Fruit fly (Drosophila melanogaster) whole organism, wandering third instar larva: ENCODE measurements around the gene CG10184.

ENCODE experiments used
- Abd-B ChIP-seq: fragments of >200 bp; optimal IDR thresholded peaks from 2 replicates; lab custom pipeline; 2017; ENCODE audit warnings: missing biosample characterization, missing genetic modification characterization
- CG32264 ChIP-seq: fragments of 200-800 bp; sonication (Bioruptor generic); optimal IDR thresholded peaks from 2 replicates; lab custom pipeline; 2016; ENCODE audit warnings: missing biosample characterization, missing genetic modification characterization
- CG9705 ChIP-seq: fragments of 200-800 bp; sonication (Bioruptor generic); optimal IDR thresholded peaks from 2 replicates; lab custom pipeline; 2018; ENCODE audit warnings: missing biosample characterization, mild to moderate bottlenecking, missing genetic modification characterization
- CrebA ChIP-seq: fragments of 200-800 bp; sonication (Bioruptor generic); optimal IDR thresholded peaks from 2 replicates; lab custom pipeline; 2016; ENCODE audit warnings: missing biosample characterization, mild to moderate bottlenecking, missing genetic modification characterization, borderline replicate concordance
- Dfd ChIP-seq: fragments of >200 bp; optimal IDR thresholded peaks from 2 replicates; lab custom pipeline; 2017; ENCODE audit warnings: missing biosample characterization, missing genetic modification characterization
- Dif ChIP-seq: fragments of 200-275, 200-300 bp; sonication (Bioruptor generic); optimal IDR thresholded peaks from 2 replicates; lab custom pipeline; 2018; ENCODE audit warnings: missing biosample characterization, missing genetic modification characterization; ENCODE audit not compliant: partially characterized antibody
- GATAd ChIP-seq: sonication (Bioruptor generic); optimal IDR thresholded peaks from 2 replicates; lab custom pipeline; 2016; ENCODE audit warnings: missing biosample characterization, missing genetic modification characterization
- HLH106 ChIP-seq: fragments of 200-800 bp; optimal IDR thresholded peaks from 3 replicates; lab custom pipeline; 2019; ENCODE audit warnings: missing biosample characterization, mild to moderate bottlenecking, missing genetic modification characterization, moderate library complexity
- Hnf4 ChIP-seq: fragments of 200-800 bp; sonication (Bioruptor generic); optimal IDR thresholded peaks from 2 replicates; lab custom pipeline; 2016; ENCODE audit warnings: missing biosample characterization, mild to moderate bottlenecking, missing genetic modification characterization
- Hr78 ChIP-seq: fragments of >200 bp; optimal IDR thresholded peaks from 2 replicates; lab custom pipeline; 2017; ENCODE audit warnings: missing biosample characterization, missing genetic modification characterization
- Hr83 ChIP-seq: fragments of 200-300 bp; sonication (Bioruptor generic); optimal IDR thresholded peaks from 2 replicates; lab custom pipeline; 2016; ENCODE audit warnings: missing biosample characterization, mild to moderate bottlenecking, missing genetic modification characterization, moderate library complexity; ENCODE audit not compliant: poor library complexity, severe bottlenecking
- Jra ChIP-seq: sonication (Bioruptor generic); optimal IDR thresholded peaks from 2 replicates; lab custom pipeline; 2016; ENCODE audit warnings: missing biosample characterization, missing genetic modification characterization
- Mio ChIP-seq: sonication (Bioruptor generic); optimal IDR thresholded peaks from 2 replicates; lab custom pipeline; 2016; ENCODE audit warnings: missing biosample characterization, missing genetic modification characterization
- Myc ChIP-seq: fragments of >200 bp; optimal IDR thresholded peaks from 2 replicates; lab custom pipeline; 2017
- N ChIP-seq: fragments of >200 bp; optimal IDR thresholded peaks from 2 replicates; lab custom pipeline; 2018; ENCODE audit warnings: missing biosample characterization, missing external identifiers, missing genetic modification characterization
- OdsH ChIP-seq: fragments of 200-800 bp; sonication (Bioruptor generic); optimal IDR thresholded peaks from 2 replicates; lab custom pipeline; 2016; ENCODE audit warnings: missing biosample characterization, mild to moderate bottlenecking, missing genetic modification characterization
- Rel ChIP-seq, 2 experiments: fragments of 200-800 bp; sonication (Bioruptor generic) in 1 of 2; optimal IDR thresholded peaks; 2 replicates in 1 of 2; 3 replicates in 1 of 2; lab custom pipeline; 2016 to 2019; ENCODE audit warnings: mild to moderate bottlenecking in 2 of 2, missing biosample characterization in 2 of 2, missing genetic modification characterization in 2 of 2, moderate library complexity in 1 of 2
- Sp1 ChIP-seq: fragments of 200-800 bp; sonication (Bioruptor generic); optimal IDR thresholded peaks from 3 replicates; lab custom pipeline; 2019; ENCODE audit warnings: missing biosample characterization, mild to moderate bottlenecking, missing genetic modification characterization, moderate library complexity
- Vsx2 ChIP-seq: fragments of 200-300, 225-300 bp; sonication (Bioruptor generic); optimal IDR thresholded peaks from 2 replicates; lab custom pipeline; 2018; ENCODE audit warnings: missing biosample characterization, missing genetic modification characterization; ENCODE audit not compliant: partially characterized antibody
- br ChIP-seq: fragments of 200-800 bp; sonication (Bioruptor generic); optimal IDR thresholded peaks from 2 replicates; lab custom pipeline; 2016; ENCODE audit warnings: missing biosample characterization, missing genetic modification characterization
- brk ChIP-seq: fragments of 200-800 bp; sonication (Bioruptor generic); optimal IDR thresholded peaks from 2 replicates; lab custom pipeline; 2016; ENCODE audit warnings: missing biosample characterization, mild to moderate bottlenecking, missing genetic modification characterization
- dl ChIP-seq, 2 experiments: fragments of 175-275, 200-275 bp in 1 of 2; fragments of 200-275 bp in 1 of 2; sonication (Bioruptor generic); optimal IDR thresholded peaks; lab custom pipeline; 2018; ENCODE audit warnings: mild to moderate bottlenecking in 2 of 2, missing biosample characterization in 2 of 2, missing genetic modification characterization in 2 of 2, moderate library complexity in 2 of 2; ENCODE audit not compliant: partially characterized antibody in 2 of 2, insufficient read depth in 1 of 2
- dmrt93B ChIP-seq: fragments of 200-800 bp; sonication (Bioruptor generic); optimal IDR thresholded peaks from 2 replicates; lab custom pipeline; 2018; ENCODE audit warnings: missing biosample characterization, mild to moderate bottlenecking, missing genetic modification characterization
- dsf ChIP-seq: sonication (Bioruptor generic); optimal IDR thresholded peaks from 2 replicates; lab custom pipeline; 2016; ENCODE audit warnings: missing biosample characterization, missing genetic modification characterization, borderline replicate concordance
- ey ChIP-seq: fragments of 200-800 bp; sonication (Bioruptor generic); optimal IDR thresholded peaks from 2 replicates; lab custom pipeline; 2016; ENCODE audit warnings: missing biosample characterization, missing genetic modification characterization
- foxo ChIP-seq, 2 experiments: fragments of 200-800 bp; sonication (Bioruptor generic); optimal IDR thresholded peaks; 2 replicates in 1 of 2; 3 replicates in 1 of 2; lab custom pipeline; 2016 to 2017; ENCODE audit warnings: missing biosample characterization in 2 of 2, missing genetic modification characterization in 2 of 2
- fru ChIP-seq: fragments of 200-800 bp; sonication (Bioruptor generic); optimal IDR thresholded peaks from 3 replicates; lab custom pipeline; 2016; ENCODE audit warnings: missing biosample characterization, mild to moderate bottlenecking, missing genetic modification characterization
- h ChIP-seq: fragments of 200-800 bp; sonication (Bioruptor generic); optimal IDR thresholded peaks from 3 replicates; lab custom pipeline; 2016; ENCODE audit warnings: missing biosample characterization, mild to moderate bottlenecking, missing genetic modification characterization
- jim ChIP-seq: fragments of 175-275, 200-325 bp; sonication (Bioruptor generic); optimal IDR thresholded peaks from 2 replicates; lab custom pipeline; 2016; ENCODE audit warnings: missing biosample characterization, mild to moderate bottlenecking, missing genetic modification characterization
- lola ChIP-seq: fragments of >200 bp; optimal IDR thresholded peaks from 2 replicates; lab custom pipeline; 2017; ENCODE audit warnings: missing biosample characterization, missing genetic modification characterization
- pan ChIP-seq: fragments of >200 bp; optimal IDR thresholded peaks from 2 replicates; lab custom pipeline; 2017
- psq ChIP-seq: fragments of 200-800 bp; sonication (Bioruptor generic); optimal IDR thresholded peaks from 3 replicates; lab custom pipeline; 2017; ENCODE audit warnings: missing biosample characterization, mild to moderate bottlenecking, missing genetic modification characterization, moderate library complexity
- rgr ChIP-seq: fragments of 200-800 bp; sonication (Bioruptor generic); optimal IDR thresholded peaks from 3 replicates; lab custom pipeline; 2016; ENCODE audit warnings: missing biosample characterization, mild to moderate bottlenecking, missing genetic modification characterization
- sage ChIP-seq: fragments of 200-800 bp; sonication (Bioruptor generic); optimal IDR thresholded peaks from 2 replicates; lab custom pipeline; 2016; ENCODE audit warnings: missing biosample characterization, mild to moderate bottlenecking, missing genetic modification characterization
- sv ChIP-seq: fragments of 200-800 bp; sonication (Bioruptor generic); optimal IDR thresholded peaks from 3 replicates; lab custom pipeline; 2016; ENCODE audit warnings: missing biosample characterization, missing genetic modification characterization
- tai ChIP-seq: sonication (Bioruptor generic); optimal IDR thresholded peaks from 2 replicates; lab custom pipeline; 2016; ENCODE audit warnings: missing biosample characterization, missing genetic modification characterization
- usp ChIP-seq: fragments of >200 bp; optimal IDR thresholded peaks from 2 replicates; lab custom pipeline; 2017; ENCODE audit warnings: missing biosample characterization, missing genetic modification characterization
- woc ChIP-seq: sonication (Bioruptor generic); optimal IDR thresholded peaks from 2 replicates; lab custom pipeline; 2016; ENCODE audit warnings: missing biosample characterization, mild to moderate bottlenecking, missing genetic modification characterization

Gene CG10184

dm6 chr3R:23601346-23601817 lies 3.9 kb downstream of the CG10184 start:
- TF ChIP-seq brk (no peak), sv (GFP tag; lab: Kevin White, UChicago) (no peak), CG32264 (no peak), Sp1 (GFP tag; lab: Kevin White, UChicago) (no peak), GATAd (GFP tag; lab: Kevin White, UChicago) (no peak), ey (GFP tag; lab: Kevin White, UChicago) (no peak), OdsH (GFP tag; lab: Kevin White, UChicago) (no peak), rgr (GFP tag; lab: Kevin White, UChicago) (no peak), Myc (lab: Kevin White, UChicago) (peak; percentile 81), Vsx2 (GFP tag; lab: Kevin White, UChicago) (no peak), foxo (GFP tag; optimal IDR thresholded peaks at IDR 0.05; lab: Kevin White, UChicago) (no peak), Jra (GFP tag; lab: Kevin White, UChicago) (no peak), Abd-B (GFP tag; lab: Kevin White, UChicago) (no peak), pan (lab: Kevin White, UChicago) (no peak), Rel (GFP tag; optimal IDR thresholded peaks at IDR 0.05; lab: Kevin White, UChicago) (no peak), Rel (tag; optimal IDR thresholded peaks at IDR 0.05; lab: Kevin White, UChicago) (no peak), HLH106 (tag; lab: Kevin White, UChicago) (no peak), CG9705 (GFP tag; lab: Kevin White, UChicago) (no peak), tai (GFP tag; lab: Kevin White, UChicago) (no peak), dl (GFP tag; optimal IDR thresholded peaks at IDR 0.05; lab: Kevin White, UChicago; ENCODE audit: insufficient read depth in 1 of 2, partially characterized antibody in 2 of 2) (no peak), Hr78 (GFP tag; lab: Kevin White, UChicago) (no peak), sage (GFP tag; lab: Kevin White, UChicago) (no peak), jim (no peak), woc (no peak), Hnf4 (GFP tag; lab: Kevin White, UChicago) (no peak), CrebA (GFP tag; lab: Kevin White, UChicago) (peak; percentile 21), N (GFP tag; lab: Kevin White, UChicago) (peak; percentile 33), dmrt93B (GFP tag; lab: Kevin White, UChicago) (no peak), h (GFP tag; lab: Kevin White, UChicago) (peak; percentile 55), usp (GFP tag; lab: Kevin White, UChicago) (no peak), psq (no peak), br (GFP tag; lab: Kevin White, UChicago) (no peak), Mio (GFP tag; lab: Kevin White, UChicago) (no peak), lola (GFP tag; lab: Kevin White, UChicago) (no peak), dsf (no peak), fru (no peak), Dfd (no peak), Dif (GFP tag; lab: Kevin White, UChicago) (peak; percentile 30)

- TF ChIP-seq dsf: no peak
- no peak for TF ChIP-seq Rel (GFP tag; optimal IDR thresholded peaks at IDR 0.05; lab: Kevin White, UChicago)
- peak; percentile 64 for TF ChIP-seq Rel (tag; optimal IDR thresholded peaks at IDR 0.05; lab: Kevin White, UChicago)
Measured at dm6 chr3R:23598934-23599333, 6.4 kb downstream of the CG10184 start, which contains the start of gene CG10183. Gene CG10183, minus strand, starts transcription at chr3R:23599034.

- no peak for TF ChIP-seq CG32264
- TF ChIP-seq pan (lab: Kevin White, UChicago): no peak
- no peak for TF ChIP-seq usp (GFP tag; lab: Kevin White, UChicago)
- TF ChIP-seq Rel (GFP tag; optimal IDR thresholded peaks at IDR 0.05; lab: Kevin White, UChicago): no peak
- TF ChIP-seq Rel (tag; optimal IDR thresholded peaks at IDR 0.05; lab: Kevin White, UChicago): no peak
- TF ChIP-seq Hr78 (GFP tag; lab: Kevin White, UChicago): no peak
- no peak for TF ChIP-seq Vsx2 (GFP tag; lab: Kevin White, UChicago)
- TF ChIP-seq psq: no peak
- TF ChIP-seq Hr83: no peak
- TF ChIP-seq, all 38 proteins: peak for 0
Measured at dm6 chr3R:23596173-23596572, 9.1 kb downstream of the CG10184 start, which contains the start of gene CG16723. Gene CG16723, minus strand, starts transcription at chr3R:23596273.
